Fruit fly (Drosophila melanogaster) whole organism, pupa: ENCODE data around the gene CG18649.

ENCODE experiments used
- CG14655 ChIP-seq: fragments of 200-800 bp; sonication (Bioruptor generic); optimal IDR thresholded peaks from 3 replicates; lab custom pipeline; 2017; ENCODE audit warnings: mild to moderate bottlenecking, missing biosample characterization, missing genetic modification reagents, missing genetic modification characterization
- CG17806 ChIP-seq: fragments of 200-800 bp; sonication (Bioruptor generic); optimal IDR thresholded peaks from 2 replicates; lab custom pipeline; 2018; ENCODE audit warnings: missing biosample characterization, mild to moderate bottlenecking, missing genetic modification characterization, moderate library complexity
- CG32121 ChIP-seq: fragments of 200-800 bp; sonication (Bioruptor generic); IDR thresholded peaks from 2 replicates; pipeline ENCODE4 v1.3.6; 2022; ENCODE audit warnings: missing biosample characterization, missing genetic modification characterization
- CG8159 ChIP-seq: fragments of 200-800 bp; sonication (Bioruptor generic); optimal IDR thresholded peaks from 3 replicates; lab custom pipeline; 2018; ENCODE audit warnings: missing biosample characterization, mild to moderate bottlenecking, missing genetic modification characterization, moderate library complexity
- fd96Ca ChIP-seq: fragments of 200-800 bp; sonication (Bioruptor generic); IDR thresholded peaks from 3 replicates; pipeline ENCODE4 v1.3.6; 2022; ENCODE audit warnings: missing biosample characterization, missing genetic modification characterization
- gl ChIP-seq: fragments of 200-800 bp; sonication (Bioruptor generic); optimal IDR thresholded peaks from 2 replicates; lab custom pipeline; 2018; ENCODE audit warnings: missing biosample characterization, mild to moderate bottlenecking, missing genetic modification characterization

- TF ChIP-seq CG14655 (GFP tag; lab: Kevin White, UChicago) (peak; percentile 60), gl (tag; lab: Kevin White, UChicago) (no peak), fd96Ca (GFP tag; lab: Robert Waterston, UW) (no peak), CG8159 (tag; lab: Kevin White, UChicago) (peak; percentile 74), CG32121 (GFP tag; lab: Robert Waterston, UW) (no peak), CG17806 (tag; lab: Kevin White, UChicago) (peak; percentile 55)
Observed at dm6 chr3L:15013296-15013695, 40.6 kb downstream of the CG18649 start.
